Worm (Caenorhabditis elegans) whole organism, L4 larva: ENCODE results near the gene rha-1.

ENCODE experiments used
- F44E2.7 ChIP-seq: fragments of 200-800 bp; sonication (Bioruptor generic); IDR thresholded peaks from 2 replicates; pipeline ENCODE4 v2.1.2; 2022; ENCODE audit warnings: missing genetic modification characterization, missing compliant biosample characterization
- R02D3.7 ChIP-seq: fragments of 150-350 bp; sonication (generic microtip); optimal IDR thresholded peaks from 3 replicates; lab custom pipeline; 2014; ENCODE audit warnings: missing biosample characterization, missing genetic modification characterization
- T20F7.1 ChIP-seq: fragments of 200-800 bp; sonication (Bioruptor generic); optimal IDR thresholded peaks from 2 replicates; lab custom pipeline; 2018; ENCODE audit warnings: mild to moderate bottlenecking, missing genetic modification characterization, missing compliant biosample characterization
- Y5F2A.4 ChIP-seq: fragments of 200-800 bp; sonication (Bioruptor generic); optimal IDR thresholded peaks from 2 replicates; lab custom pipeline; 2018; ENCODE audit warnings: mild to moderate bottlenecking, missing genetic modification characterization, missing compliant biosample characterization
- Y75B8A.6 ChIP-seq: fragments of 200-800 bp; sonication (Bioruptor generic); IDR thresholded peaks from 2 replicates; pipeline ENCODE4 v1.3.6; 2022; ENCODE audit warnings: missing genetic modification reagents, missing genetic modification characterization, missing compliant biosample characterization
- aha-1 ChIP-seq: fragments of 150-350 bp; peaks from one replicate; lab custom pipeline; 2014; ENCODE audit warnings: missing biosample characterization, missing genetic modification characterization
- aly-2 ChIP-seq: sonication (generic microtip); optimal IDR thresholded peaks from 2 replicates; lab custom pipeline; 2018; ENCODE audit warnings: missing biosample characterization, missing genetic modification characterization
- ceh-20 ChIP-seq: fragments of 200-800 bp; sonication (Bioruptor generic); IDR thresholded peaks from 2 replicates; pipeline ENCODE4 v1.3.6; 2022; ENCODE audit warnings: missing genetic modification reagents, missing genetic modification characterization, missing compliant biosample characterization
- daf-16 ChIP-seq, 3 experiments: sonication (generic microtip); optimal IDR thresholded peaks; 2 replicates each; lab custom pipeline; 2016 to 2017; ENCODE audit warnings: missing genetic modification characterization in 3 of 3, missing genetic modification reagents in 3 of 3, mild to moderate bottlenecking in 2 of 3, missing compliant biosample characterization in 2 of 3, missing biosample characterization in 1 of 3, moderate library complexity in 1 of 3
- dmd-8 ChIP-seq: fragments of 200-800 bp; sonication (Bioruptor generic); IDR thresholded peaks from 2 replicates; pipeline ENCODE4 v1.3.6; 2022; ENCODE audit warnings: missing genetic modification characterization, missing compliant biosample characterization
- egl-43 ChIP-seq: fragments of 200-800 bp; sonication (Bioruptor generic); IDR thresholded peaks from 2 replicates; pipeline ENCODE4 v1.3.6; 2022; ENCODE audit warnings: missing genetic modification reagents, missing genetic modification characterization, missing compliant biosample characterization
- hlh-11 ChIP-seq: fragments of 200-800 bp; sonication (Bioruptor generic); optimal IDR thresholded peaks from 2 replicates; lab custom pipeline; 2018; ENCODE audit warnings: mild to moderate bottlenecking, missing genetic modification characterization, missing compliant biosample characterization
- hlh-30 ChIP-seq: sonication (generic microtip); optimal IDR thresholded peaks from 2 replicates; lab custom pipeline; 2017; ENCODE audit warnings: antibody characterized with exemption, mild to moderate bottlenecking, missing genetic modification characterization, missing compliant biosample characterization; ENCODE audit not compliant: insufficient read depth
- hmg-1.1 ChIP-seq: fragments of 200-800 bp; sonication (Bioruptor generic); IDR thresholded peaks from 2 replicates; pipeline ENCODE4 v1.3.6; 2022; ENCODE audit warnings: missing genetic modification reagents, missing genetic modification characterization, missing compliant biosample characterization
- lin-13 ChIP-seq: fragments of 150-350 bp; optimal IDR thresholded peaks from 2 replicates; lab custom pipeline; 2014; ENCODE audit warnings: missing biosample characterization, missing genetic modification reagents, missing genetic modification characterization
- lin-39 ChIP-seq: fragments of 150-350 bp; optimal IDR thresholded peaks from 2 replicates; lab custom pipeline; 2014; ENCODE audit warnings: missing biosample characterization, missing genetic modification reagents, missing genetic modification characterization
- lir-3 ChIP-seq: sonication (generic microtip); optimal IDR thresholded peaks from 2 replicates; lab custom pipeline; 2016; ENCODE audit warnings: mild to moderate bottlenecking, missing genetic modification characterization, missing compliant biosample characterization
- madf-5 ChIP-seq, 2 experiments: fragments of 200-800 bp; sonication (Bioruptor generic); IDR thresholded peaks; 2 replicates each; pipeline ENCODE4 v1.3.6; 2022; ENCODE audit warnings: missing compliant biosample characterization in 2 of 2, missing genetic modification characterization in 2 of 2
- mdl-1 ChIP-seq, 2 experiments: fragments of 150-350 bp in 1 of 2; sonication (generic microtip) in 1 of 2; optimal IDR thresholded peaks; 2 replicates each; lab custom pipeline; 2014 to 2017; ENCODE audit warnings: missing biosample characterization in 2 of 2, missing genetic modification characterization in 2 of 2
- mep-1 ChIP-seq: fragments of 150-350 bp; sonication (generic microtip); optimal IDR thresholded peaks from 3 replicates; lab custom pipeline; 2014; ENCODE audit warnings: missing biosample characterization, missing genetic modification characterization
- nhr-10 ChIP-seq: fragments of 150-350 bp; optimal IDR thresholded peaks from 2 replicates; lab custom pipeline; 2014; ENCODE audit warnings: missing biosample characterization, missing genetic modification characterization
- nhr-11 ChIP-seq: fragments of 150-350 bp; optimal IDR thresholded peaks from 2 replicates; lab custom pipeline; 2014; ENCODE audit warnings: missing biosample characterization, missing genetic modification characterization
- nhr-237 ChIP-seq: sonication (generic microtip); optimal IDR thresholded peaks from 2 replicates; lab custom pipeline; 2017; ENCODE audit warnings: missing biosample characterization, missing genetic modification characterization
- nhr-25 ChIP-seq: sonication (generic microtip); optimal IDR thresholded peaks from 2 replicates; lab custom pipeline; 2017; ENCODE audit warnings: missing genetic modification characterization, mild to moderate bottlenecking, missing compliant biosample characterization, antibody characterized with exemption, moderate library complexity, borderline replicate concordance; ENCODE audit not compliant: insufficient read depth
- nhr-28 ChIP-seq: fragments of 150-350 bp; optimal IDR thresholded peaks from 2 replicates; lab custom pipeline; 2014; ENCODE audit warnings: missing biosample characterization, missing genetic modification characterization
- nhr-42 ChIP-seq: fragments of 200-800 bp; sonication (Bioruptor generic); IDR thresholded peaks from 2 replicates; pipeline ENCODE4 v1.3.6; 2022; ENCODE audit warnings: missing genetic modification characterization, missing compliant biosample characterization
- nhr-77 ChIP-seq: fragments of 150-350 bp; optimal IDR thresholded peaks from 2 replicates; lab custom pipeline; 2014; ENCODE audit warnings: missing biosample characterization, missing genetic modification characterization
- pha-4 ChIP-seq, 2 experiments: fragments of 150-350 bp in 1 of 2; fragments of 200-800 bp in 1 of 2; sonication (Bioruptor generic) in 1 of 2; IDR thresholded peaks in 1 of 2; optimal IDR thresholded peaks in 1 of 2; 2 replicates each; pipeline versions ENCODE4 v1.3.6 to Lab custom; 2014 to 2022; ENCODE audit warnings: missing genetic modification characterization in 2 of 2, missing genetic modification reagents in 2 of 2, missing biosample characterization in 1 of 2, missing compliant biosample characterization in 1 of 2
- php-3 ChIP-seq: fragments of 200-800 bp; sonication (Bioruptor generic); IDR thresholded peaks from 2 replicates; pipeline ENCODE4 v1.3.6; 2022; ENCODE audit warnings: missing genetic modification reagents, missing genetic modification characterization, missing compliant biosample characterization
- skn-1 ChIP-seq: fragments of 150-350 bp; optimal IDR thresholded peaks from 2 replicates; lab custom pipeline; 2014; ENCODE audit warnings: missing biosample characterization, missing genetic modification characterization
- snpc-4 ChIP-seq: fragments of 150-350 bp; optimal IDR thresholded peaks from 2 replicates; lab custom pipeline; 2014; ENCODE audit warnings: missing biosample characterization, missing genetic modification characterization
- unc-130 ChIP-seq: sonication (generic microtip); optimal IDR thresholded peaks from 2 replicates; lab custom pipeline; 2016; ENCODE audit warnings: missing genetic modification reagents, missing genetic modification characterization, missing compliant biosample characterization
- unc-62 ChIP-seq, 3 experiments: fragments of 150-350 bp in 1 of 3; sonication (generic microtip); optimal IDR thresholded peaks in 2 of 3; peaks in 1 of 3; 1 replicate in 1 of 3; 2 replicates in 2 of 3; lab custom pipeline; 2014 to 2017; ENCODE audit warnings: missing biosample characterization in 3 of 3, missing genetic modification characterization in 3 of 3, missing genetic modification reagents in 3 of 3, missing genotype in 1 of 3
- zip-11 ChIP-seq: fragments of 200-800 bp; sonication (Bioruptor generic); IDR thresholded peaks from 2 replicates; pipeline ENCODE4 v1.3.6; 2022; ENCODE audit warnings: missing genetic modification characterization, missing compliant biosample characterization
- ztf-7 ChIP-seq: fragments of 150-350 bp; optimal IDR thresholded peaks from 2 replicates; lab custom pipeline; 2014; ENCODE audit warnings: missing biosample characterization, missing genetic modification characterization

The rha-1 gene

ce11 chrII:8853238-8853637 is 30.2 kb downstream of the rha-1 start:
- TF ChIP-seq R02D3.7 (tag; lab: Kevin White, UChicago) (no peak), aha-1 (peak; percentile 54)

DNA sequence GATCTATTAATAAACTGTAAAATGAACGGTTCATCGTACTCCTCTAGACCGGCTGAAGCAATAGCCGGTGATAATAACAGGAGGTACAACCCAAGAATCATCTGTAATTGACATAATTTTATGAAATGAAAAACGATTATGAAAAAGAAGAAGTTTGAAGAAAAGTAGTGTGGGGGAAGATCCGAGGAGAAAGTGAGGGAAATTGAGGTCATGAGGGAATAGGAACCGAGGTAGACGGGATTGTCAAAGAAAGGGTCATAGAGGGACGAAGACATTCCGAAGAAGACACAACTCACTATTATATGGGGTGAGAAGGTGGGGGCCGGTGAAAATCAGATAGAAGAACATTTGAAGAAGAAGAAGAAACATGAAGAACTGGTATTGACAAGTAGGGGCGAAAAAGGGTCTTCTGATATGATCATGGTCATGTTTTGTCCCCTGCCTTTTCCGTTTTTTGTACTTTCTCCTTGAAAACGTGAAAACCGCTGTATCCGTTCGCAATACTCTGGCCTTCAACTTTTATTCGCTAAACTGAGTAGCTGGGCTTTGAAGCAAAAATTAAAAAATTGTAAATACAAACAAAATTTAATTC is 31.4 kb downstream of the rha-1 start, which contains the start of gene oac-46:
Gene oac-46, minus strand, starts transcription at position 101 of the 592 bp plus-strand sequence.
- TF ChIP-seq nhr-237 (tag; lab: Kevin White, UChicago): no peak
- TF ChIP-seq nhr-28 (tag; lab: Kevin White, UChicago): peak; percentile 21
- no peak for TF ChIP-seq daf-16 (GFP tag; optimal IDR thresholded peaks at IDR 0.05; lab: Kevin White, UChicago)
- no peak for TF ChIP-seq daf-16 (tag; optimal IDR thresholded peaks at IDR 0.05; lab: Kevin White, UChicago)
- TF ChIP-seq unc-62 (GFP tag; optimal IDR thresholded peaks at IDR 0.05 in 1 of 2; lab: Kevin White, UChicago): peak in 1 of 2 experiments; percentile 8
- no peak for TF ChIP-seq unc-62 (tag; optimal IDR thresholded peaks at IDR 0.05; lab: Kevin White, UChicago)
- TF ChIP-seq lin-39 (tag; lab: Kevin White, UChicago): no peak
- TF ChIP-seq nhr-10: no peak
- TF ChIP-seq mep-1 (tag; lab: Kevin White, UChicago): peak; percentile 19
- peak; percentile 44 for TF ChIP-seq nhr-25 (tag; lab: Kevin White, UChicago)

DNA sequence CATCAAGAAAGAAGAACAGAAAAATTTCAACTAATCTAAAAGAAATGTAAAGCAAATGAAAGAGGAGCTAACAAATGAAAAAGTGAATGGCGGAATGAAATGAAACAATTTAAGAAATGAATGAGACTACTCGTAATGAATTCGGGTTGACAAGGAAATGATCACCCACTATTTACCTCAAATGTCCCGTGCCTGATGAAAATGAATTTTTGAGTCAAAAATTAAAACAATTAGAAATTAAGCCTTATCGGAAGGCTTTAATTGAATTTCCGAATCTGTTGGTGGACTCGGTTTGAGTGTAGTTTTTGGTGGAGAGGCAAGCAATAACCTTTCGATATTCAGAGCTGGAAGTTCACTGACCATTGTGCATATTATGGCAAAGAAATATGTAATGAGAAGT is 34.5 kb downstream of the rha-1 start:
- TF ChIP-seq snpc-4 (tag; lab: Kevin White, UChicago) (no peak), unc-62 (GFP tag; optimal IDR thresholded peaks at IDR 0.05 in 1 of 2; lab: Kevin White, UChicago) (peak in 1 of 2 experiments; percentile 53), unc-62 (tag; optimal IDR thresholded peaks at IDR 0.05; lab: Kevin White, UChicago) (no peak), aha-1 (peak; percentile 63)
- TF ChIP-seq, all 104 proteins: peak for 2

DNA sequence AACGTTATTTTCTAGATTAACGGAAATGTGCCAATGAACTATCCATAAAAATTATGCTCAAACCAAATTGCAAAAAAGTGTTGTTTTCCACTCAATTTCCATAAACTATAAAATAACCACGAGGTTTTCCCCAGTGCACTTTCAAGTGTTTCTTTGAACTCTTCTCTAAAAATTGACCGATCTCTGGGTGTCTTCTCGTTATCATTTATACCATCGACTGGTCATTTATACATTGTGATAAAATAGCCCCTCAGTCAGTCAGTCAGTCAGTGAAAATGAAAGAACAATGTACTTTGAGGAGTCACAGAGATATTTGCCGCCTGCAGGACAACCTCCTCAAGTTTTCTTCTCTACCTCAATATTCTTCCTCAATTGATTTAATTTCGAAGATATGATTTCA is 37.5 kb downstream of the rha-1 start:
- TF ChIP-seq hlh-30 (tag; lab: Kevin White, UChicago): peak; percentile 47
- TF ChIP-seq nhr-28 (tag; lab: Kevin White, UChicago): peak; percentile 62
- TF ChIP-seq mdl-1 (tag; optimal IDR thresholded peaks at IDR 0.05; lab: Kevin White, UChicago): peak in 1 of 2 experiments; percentile 42
- TF ChIP-seq hlh-11: peak; percentile 57
- no peak for TF ChIP-seq egl-43 (GFP tag; lab: Robert Waterston, UW)
- no peak for TF ChIP-seq T20F7.1

ce11 chrII:8845298-8845697 is 38.2 kb downstream of the rha-1 start, which contains the start of gene agxt-1:
Gene agxt-1 (plus strand): TSS chrII:8845598.
- no peak for TF ChIP-seq Y5F2A.4 (GFP tag; lab: Kevin White, UChicago)
- no peak for TF ChIP-seq hlh-11
- no peak for TF ChIP-seq php-3 (GFP tag; lab: Robert Waterston, UW)
- no peak for TF ChIP-seq ztf-7 (tag; lab: Kevin White, UChicago)
- no peak for TF ChIP-seq zip-11 (GFP tag; lab: Robert Waterston, UW)
- no peak for TF ChIP-seq dmd-8 (GFP tag; lab: Robert Waterston, UW)
- TF ChIP-seq unc-130 (GFP tag; lab: Kevin White, UChicago): no peak
- TF ChIP-seq hmg-1.1: no peak
- no peak for TF ChIP-seq aly-2 (tag; lab: Kevin White, UChicago)
- TF ChIP-seq Y75B8A.6 (GFP tag; lab: Robert Waterston, UW): no peak
- TF ChIP-seq skn-1 (tag; lab: Kevin White, UChicago): no peak
- TF ChIP-seq mep-1 (tag; lab: Kevin White, UChicago): no peak
- TF ChIP-seq F44E2.7 (GFP tag; lab: Robert Waterston, UW): no peak
- no peak for TF ChIP-seq nhr-77 (tag; lab: Kevin White, UChicago)

DNA sequence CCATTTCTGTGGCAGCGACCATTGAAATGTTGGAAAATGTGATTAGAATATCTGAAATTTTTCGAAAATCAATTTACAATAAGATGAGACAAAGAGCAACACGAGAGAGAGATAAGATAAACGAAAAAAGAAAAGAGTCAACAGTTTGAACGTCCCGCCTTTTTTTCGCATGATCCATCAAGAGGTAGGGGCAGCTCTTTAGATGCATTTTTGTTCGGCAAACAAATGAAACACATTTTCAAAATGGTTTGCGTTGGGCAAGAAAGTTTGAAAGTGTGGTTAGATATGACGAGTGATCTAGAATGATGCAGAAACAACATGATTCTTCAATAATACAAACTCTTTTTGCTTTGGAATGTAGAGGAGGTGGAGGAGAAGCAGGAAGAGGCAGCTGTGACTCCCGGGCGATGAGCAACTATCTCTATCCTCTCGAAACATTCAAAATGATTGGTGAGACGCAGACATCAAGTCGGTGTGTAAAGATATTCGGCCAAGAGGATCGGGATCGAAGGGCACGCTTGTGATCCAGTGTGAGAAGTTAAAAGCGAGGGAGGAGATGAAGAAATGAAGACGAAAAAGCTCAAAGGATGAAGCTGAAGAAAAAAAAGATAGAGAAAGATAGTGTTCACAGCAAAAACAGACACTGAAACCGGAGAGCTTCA is 38.9 kb downstream of the rha-1 start, which contains the start of gene F46C5.6:
Gene F46C5.6, minus strand, starts transcription at position 51 of the 662 bp plus-strand sequence.
- no peak for TF ChIP-seq php-3 (GFP tag; lab: Robert Waterston, UW)
- TF ChIP-seq pha-4 (GFP tag; IDR thresholded peaks at IDR 0.05; lab: Robert Waterston, UW): no peak
- TF ChIP-seq pha-4 (tag; optimal IDR thresholded peaks at IDR 0.05; lab: Kevin White, UChicago): no peak
- TF ChIP-seq hlh-11: peak; percentile 52
- no peak for TF ChIP-seq lin-13 (GFP tag; lab: Kevin White, UChicago)
- TF ChIP-seq madf-5 (GFP tag; IDR thresholded peaks at IDR 0.05; lab: Robert Waterston, UW): no peak
- peak in 1 of 2 experiments; percentile 41 for TF ChIP-seq daf-16 (GFP tag; optimal IDR thresholded peaks at IDR 0.05; lab: Kevin White, UChicago)
- TF ChIP-seq daf-16 (tag; optimal IDR thresholded peaks at IDR 0.05; lab: Kevin White, UChicago): no peak
- no peak for TF ChIP-seq lir-3
- no peak for TF ChIP-seq ceh-20 (GFP tag; lab: Robert Waterston, UW)
- TF ChIP-seq unc-62 (GFP tag; optimal IDR thresholded peaks at IDR 0.05 in 1 of 2; lab: Kevin White, UChicago): peak in 1 of 2 experiments; percentile 52
- no peak for TF ChIP-seq unc-62 (tag; optimal IDR thresholded peaks at IDR 0.05; lab: Kevin White, UChicago)
- TF ChIP-seq nhr-11 (tag; lab: Kevin White, UChicago): peak; percentile 37
- no peak for TF ChIP-seq nhr-42
